Fruit fly (Drosophila melanogaster) whole organism, prepupa: ENCODE measurements around the gene CG15145.

Source experiments
- Eip93F ChIP-seq: fragments of 200-800 bp; sonication (Bioruptor generic); optimal IDR thresholded peaks from 2 replicates; lab custom pipeline; 2016; ENCODE audit warnings: missing biosample characterization, mild to moderate bottlenecking, missing genetic modification characterization
- Ets21C ChIP-seq: fragments of 200-800 bp; sonication (Bioruptor generic); optimal IDR thresholded peaks from 3 replicates; lab custom pipeline; 2016; ENCODE audit warnings: missing biosample characterization, missing genetic modification characterization
- esn ChIP-seq: fragments of 200-800 bp; sonication (Bioruptor generic); optimal IDR thresholded peaks from 2 replicates; lab custom pipeline; 2016; ENCODE audit warnings: missing biosample characterization, mild to moderate bottlenecking, missing genetic modification characterization, moderate library complexity

- TF ChIP-seq Eip93F (no peak), Ets21C (GFP tag; lab: Kevin White, UChicago) (no peak), esn (GFP tag; lab: Kevin White, UChicago) (no peak)
Measured at dm6 chr2L:17559275-17559674, 27.2 kb upstream of the CG15145 start.
